Fruit fly (Drosophila melanogaster) whole organism, prepupa: ENCODE results near the gene bmm.
A peak's percentile ranks its signal among the peaks of the same experiment; 100 is the strongest.

Experiments
- Blimp-1 ChIP-seq: fragments of 200-800 bp; sonication (Bioruptor generic); optimal IDR thresholded peaks from 3 replicates; lab custom pipeline; 2017; ENCODE audit warnings: missing biosample characterization, missing genetic modification characterization, mild to moderate bottlenecking, moderate library complexity, missing genetic modification reagents
- CG10669 ChIP-seq: fragments of 200-800 bp; sonication (Bioruptor generic); optimal IDR thresholded peaks from 3 replicates; lab custom pipeline; 2018; ENCODE audit warnings: missing biosample characterization, mild to moderate bottlenecking, missing genetic modification characterization, moderate library complexity
- CG11294 ChIP-seq: fragments of 200-800 bp; sonication (Bioruptor generic); IDR thresholded peaks from 2 replicates; pipeline ENCODE4 v1.3.6; 2022; ENCODE audit warnings: missing biosample characterization, missing genetic modification characterization
- CG11902 ChIP-seq: fragments of 200-800 bp; sonication (Bioruptor generic); optimal IDR thresholded peaks from 3 replicates; lab custom pipeline; 2016; ENCODE audit warnings: missing biosample characterization, missing genetic modification characterization
- CG15336 ChIP-seq: fragments of 200-800 bp; sonication (Bioruptor generic); IDR thresholded peaks from 2 replicates; pipeline ENCODE4 v1.3.6; 2022; ENCODE audit warnings: missing biosample characterization, missing genetic modification characterization
- CG1621 ChIP-seq: fragments of 200-800 bp; sonication (Bioruptor generic); optimal IDR thresholded peaks from 3 replicates; lab custom pipeline; 2018; ENCODE audit warnings: missing biosample characterization, mild to moderate bottlenecking, missing genetic modification characterization
- CG16779 ChIP-seq: fragments of 200-800 bp; sonication (Bioruptor generic); optimal IDR thresholded peaks from 3 replicates; lab custom pipeline; 2017; ENCODE audit warnings: missing biosample characterization, mild to moderate bottlenecking, missing genetic modification characterization
- CG32006 ChIP-seq: fragments of 200-800 bp; sonication (Bioruptor generic); optimal IDR thresholded peaks from 3 replicates; lab custom pipeline; 2017; ENCODE audit warnings: missing biosample characterization, mild to moderate bottlenecking, missing genetic modification characterization
- CG34406 ChIP-seq: fragments of 200-800 bp; sonication (Bioruptor generic); optimal IDR thresholded peaks from 3 replicates; lab custom pipeline; 2016; ENCODE audit warnings: missing biosample characterization, missing genetic modification characterization
- CG3919 ChIP-seq: fragments of 200-800 bp; sonication (Bioruptor generic); optimal IDR thresholded peaks from 3 replicates; lab custom pipeline; 2016; ENCODE audit warnings: missing biosample characterization, missing genetic modification characterization
- CG4318 ChIP-seq: fragments of 200-800 bp; sonication (Bioruptor generic); optimal IDR thresholded peaks from 3 replicates; lab custom pipeline; 2017; ENCODE audit warnings: missing biosample characterization, mild to moderate bottlenecking, missing genetic modification characterization
- CG6163 ChIP-seq: fragments of 200-800 bp; sonication (Bioruptor generic); IDR thresholded peaks from 3 replicates; pipeline ENCODE4 v1.3.6; 2022; ENCODE audit warnings: missing biosample characterization, missing genetic modification characterization
- CG6276 ChIP-seq: fragments of 200-800 bp; sonication (Bioruptor generic); optimal IDR thresholded peaks from 2 replicates; lab custom pipeline; 2017; ENCODE audit warnings: missing biosample characterization, mild to moderate bottlenecking, missing genetic modification characterization
- CG6792 ChIP-seq: fragments of 200-800 bp; sonication (Bioruptor generic); optimal IDR thresholded peaks from 3 replicates; lab custom pipeline; 2016; ENCODE audit warnings: missing biosample characterization, missing genetic modification characterization
- CG7368 ChIP-seq: fragments of 200-800 bp; sonication (Bioruptor generic); optimal IDR thresholded peaks from 3 replicates; lab custom pipeline; 2016; ENCODE audit warnings: missing biosample characterization, missing genetic modification characterization
- CG8119 ChIP-seq: fragments of 200-800 bp; sonication (Bioruptor generic); IDR thresholded peaks from 3 replicates; pipeline ENCODE4 v1.3.6; 2022; ENCODE audit warnings: missing biosample characterization, missing genetic modification characterization
- CG9139 ChIP-seq: fragments of 200-800 bp; sonication (Bioruptor generic); optimal IDR thresholded peaks from 3 replicates; lab custom pipeline; 2017; ENCODE audit warnings: missing biosample characterization, mild to moderate bottlenecking, missing genetic modification characterization
- Eip93F ChIP-seq: fragments of 200-800 bp; sonication (Bioruptor generic); optimal IDR thresholded peaks from 2 replicates; lab custom pipeline; 2016; ENCODE audit warnings: missing biosample characterization, mild to moderate bottlenecking, missing genetic modification characterization
- Ets21C ChIP-seq: fragments of 200-800 bp; sonication (Bioruptor generic); optimal IDR thresholded peaks from 3 replicates; lab custom pipeline; 2016; ENCODE audit warnings: missing biosample characterization, missing genetic modification characterization
- Ets96B ChIP-seq: fragments of 200-800 bp; optimal IDR thresholded peaks from 2 replicates; lab custom pipeline; 2019; ENCODE audit warnings: missing biosample characterization, mild to moderate bottlenecking, missing genetic modification characterization, moderate library complexity
- Gug ChIP-seq: fragments of 200-800 bp; sonication (Bioruptor generic); IDR thresholded peaks from 2 replicates; pipeline ENCODE4 v1.3.6; 2022; ENCODE audit warnings: missing biosample characterization, missing genetic modification characterization
- Hr38 ChIP-seq: sonication (Bioruptor generic); optimal IDR thresholded peaks from 2 replicates; lab custom pipeline; 2016; ENCODE audit warnings: missing biosample characterization, missing genetic modification characterization
- Hr4 ChIP-seq: fragments of 200-800 bp; sonication (Bioruptor generic); optimal IDR thresholded peaks from 3 replicates; lab custom pipeline; 2016; ENCODE audit warnings: missing biosample characterization, missing genetic modification characterization
- Lpt ChIP-seq: fragments of 200-800 bp; sonication (Bioruptor generic); optimal IDR thresholded peaks from 3 replicates; lab custom pipeline; 2016; ENCODE audit warnings: missing biosample characterization, missing genetic modification characterization
- Met ChIP-seq: fragments of 200-800 bp; sonication (Bioruptor generic); optimal IDR thresholded peaks from 3 replicates; lab custom pipeline; 2016; ENCODE audit warnings: missing biosample characterization, missing genetic modification characterization
- Smox ChIP-seq: fragments of 200-800 bp; sonication (Bioruptor generic); optimal IDR thresholded peaks from 3 replicates; lab custom pipeline; 2016; ENCODE audit warnings: missing biosample characterization, missing genetic modification characterization
- Sox15 ChIP-seq: fragments of 200-800 bp; sonication (Bioruptor generic); optimal IDR thresholded peaks from 3 replicates; lab custom pipeline; 2016; ENCODE audit warnings: missing biosample characterization, missing genetic modification characterization
- achi ChIP-seq: fragments of 200-800 bp; sonication (Bioruptor generic); optimal IDR thresholded peaks from 3 replicates; lab custom pipeline; 2016; ENCODE audit warnings: missing biosample characterization, missing genetic modification characterization
- acj6 ChIP-seq: fragments of 200-800 bp; sonication (Bioruptor generic); optimal IDR thresholded peaks from 3 replicates; lab custom pipeline; 2016; ENCODE audit warnings: missing biosample characterization, missing genetic modification characterization
- dsx ChIP-seq: fragments of 200-800 bp; optimal IDR thresholded peaks from 3 replicates; lab custom pipeline; 2019; ENCODE audit warnings: missing biosample characterization, mild to moderate bottlenecking, missing genetic modification characterization, moderate library complexity; ENCODE audit not compliant: poor library complexity, severe bottlenecking
- eg ChIP-seq: fragments of 200-800 bp; sonication (Bioruptor generic); IDR thresholded peaks from 3 replicates; pipeline ENCODE4 v1.3.6; 2022; ENCODE audit warnings: missing biosample characterization, missing genetic modification characterization
- esn ChIP-seq: fragments of 200-800 bp; sonication (Bioruptor generic); optimal IDR thresholded peaks from 2 replicates; lab custom pipeline; 2016; ENCODE audit warnings: missing biosample characterization, mild to moderate bottlenecking, missing genetic modification characterization, moderate library complexity
- fd59A ChIP-seq: fragments of 200-800 bp; sonication (Bioruptor generic); optimal IDR thresholded peaks from 2 replicates; lab custom pipeline; 2017; ENCODE audit warnings: missing biosample characterization, mild to moderate bottlenecking, missing genetic modification characterization, missing genetic modification reagents
- fd85E ChIP-seq: fragments of 200-800 bp; sonication (Bioruptor generic); optimal IDR thresholded peaks from 3 replicates; lab custom pipeline; 2016; ENCODE audit warnings: missing biosample characterization, missing genetic modification characterization
- net ChIP-seq: fragments of 200-800 bp; sonication (Bioruptor generic); optimal IDR thresholded peaks from 3 replicates; lab custom pipeline; 2016; ENCODE audit warnings: missing biosample characterization, missing genetic modification characterization
- pdm3 ChIP-seq: fragments of 200-800 bp; sonication (Bioruptor generic); optimal IDR thresholded peaks from 3 replicates; lab custom pipeline; 2016; ENCODE audit warnings: missing biosample characterization, missing genetic modification characterization
- salr ChIP-seq, 2 experiments: fragments of 200-800 bp; sonication (Bioruptor generic); optimal IDR thresholded peaks; 3 replicates each; lab custom pipeline; 2016 to 2018; ENCODE audit warnings: missing biosample characterization in 2 of 2, missing genetic modification characterization in 2 of 2, mild to moderate bottlenecking in 1 of 2
- spab ChIP-seq: fragments of 200-800 bp; sonication (Bioruptor generic); optimal IDR thresholded peaks from 2 replicates; lab custom pipeline; 2017; ENCODE audit warnings: missing biosample characterization, mild to moderate bottlenecking, missing genetic modification characterization, missing genetic modification reagents
- ss ChIP-seq, 2 experiments: fragments of 200-800 bp; sonication (Bioruptor generic); optimal IDR thresholded peaks; 2 replicates in 1 of 2; 3 replicates in 1 of 2; lab custom pipeline; 2017 to 2018; ENCODE audit warnings: mild to moderate bottlenecking in 2 of 2, missing biosample characterization in 2 of 2, missing genetic modification characterization in 2 of 2, moderate library complexity in 1 of 2
- svp ChIP-seq: fragments of 200-800 bp; sonication (Bioruptor generic); peaks from one replicate; lab custom pipeline; 2016; ENCODE audit warnings: missing biosample characterization, missing genetic modification characterization
- vri ChIP-seq: fragments of 200-800 bp; sonication (Bioruptor generic); optimal IDR thresholded peaks from 3 replicates; lab custom pipeline; 2016; ENCODE audit warnings: missing biosample characterization, mild to moderate bottlenecking, missing genetic modification characterization

Gene bmm

DNA sequence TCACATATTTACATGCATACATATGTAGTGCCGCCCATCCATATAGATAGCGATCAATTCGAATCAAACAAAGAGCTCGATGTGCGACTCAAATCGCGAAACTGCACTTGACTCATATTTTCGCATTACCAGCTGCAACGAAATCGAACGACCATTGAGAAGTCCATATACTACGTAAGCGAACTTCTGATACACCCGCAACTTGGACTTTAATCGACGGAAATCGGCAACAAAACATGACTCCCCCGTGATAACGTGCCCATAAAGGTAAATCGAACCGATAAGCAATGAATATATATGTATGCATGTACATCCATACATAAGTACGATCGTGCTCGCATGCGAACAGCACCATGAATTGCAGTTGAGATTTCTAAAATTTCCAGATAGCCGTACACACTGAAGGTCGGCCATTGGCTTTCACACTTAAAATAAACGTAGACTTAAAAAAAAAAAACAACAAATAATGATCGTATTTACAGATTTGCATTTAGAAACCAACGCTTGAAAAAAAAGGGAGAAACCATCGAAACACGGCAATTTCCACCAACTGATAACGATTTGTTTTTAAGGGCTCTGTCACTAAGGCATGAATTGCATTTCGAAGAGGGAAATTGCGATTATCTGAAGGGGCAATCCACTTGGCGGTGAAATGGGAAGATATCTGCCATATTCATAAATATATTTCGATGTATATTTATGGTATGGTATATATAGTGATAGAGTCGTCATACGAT lies 3.4 kb downstream of the bmm start (continued):
- no peak for TF ChIP-seq CG3919 (GFP tag; lab: Kevin White, UChicago)
- TF ChIP-seq Gug, result no peak
- TF ChIP-seq achi (GFP tag; lab: Kevin White, UChicago), result no peak
- no peak for TF ChIP-seq CG7368
- TF ChIP-seq CG16779 (tag; lab: Kevin White, UChicago), result no peak
- TF ChIP-seq Ets96B, result no peak
- TF ChIP-seq net, result no peak
- TF ChIP-seq CG10669 (GFP tag; lab: Kevin White, UChicago), result no peak
- TF ChIP-seq CG6792 (GFP tag; lab: Kevin White, UChicago), result no peak
- TF ChIP-seq fd59A, result no peak
- TF ChIP-seq CG9139 (GFP tag; lab: Kevin White, UChicago), result no peak
- no peak for TF ChIP-seq Ets21C (GFP tag; lab: Kevin White, UChicago)
- TF ChIP-seq CG11294, result no peak
- no peak for TF ChIP-seq CG8119 (GFP tag; lab: Robert Waterston, UW)
- peak; percentile 56 for TF ChIP-seq Eip93F
- no peak for TF ChIP-seq pdm3
- TF ChIP-seq Hr38, result no peak
- TF ChIP-seq eg (GFP tag; lab: Robert Waterston, UW), result no peak
- TF ChIP-seq CG34406 (GFP tag; lab: Kevin White, UChicago), result no peak
- TF ChIP-seq Hr4 (GFP tag; lab: Kevin White, UChicago), result no peak
- TF ChIP-seq Met (GFP tag; lab: Kevin White, UChicago), result no peak
- TF ChIP-seq CG15336, result no peak
- TF ChIP-seq esn (GFP tag; lab: Kevin White, UChicago), result no peak
- no peak for TF ChIP-seq fd85E (GFP tag; lab: Kevin White, UChicago)
- TF ChIP-seq svp, result peak; percentile 70
- no peak for TF ChIP-seq CG6163 (GFP tag; lab: Robert Waterston, UW)
- TF ChIP-seq ss (GFP tag; optimal IDR thresholded peaks at IDR 0.05; lab: Kevin White, UChicago), result peak; percentile 12 to 19
- TF ChIP-seq spab (GFP tag; lab: Kevin White, UChicago), result no peak
- no peak for TF ChIP-seq Sox15
- no peak for TF ChIP-seq CG4318 (GFP tag; lab: Kevin White, UChicago)
- no peak for TF ChIP-seq dsx (GFP tag; lab: Kevin White, UChicago)
- TF ChIP-seq CG6276 (GFP tag; lab: Kevin White, UChicago), result no peak

DNA sequence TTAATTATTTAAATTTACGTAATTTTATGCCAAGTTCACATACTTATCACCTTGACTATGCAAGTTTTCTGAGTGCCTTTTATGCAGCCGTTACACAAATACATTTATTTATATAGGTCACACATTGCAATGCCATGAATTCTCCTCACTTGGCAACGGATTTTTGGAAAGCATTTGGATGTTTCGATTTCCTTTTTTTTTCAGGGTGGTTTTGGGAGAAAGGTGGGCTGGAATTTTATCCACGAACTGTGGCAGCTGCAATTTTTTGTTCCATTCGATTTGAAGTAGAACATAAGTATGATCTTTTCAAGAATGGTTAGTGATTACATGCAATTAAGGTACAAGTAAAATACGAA lies 4.4 kb downstream of the bmm start:
- TF ChIP-seq CG3919 (GFP tag; lab: Kevin White, UChicago) (no peak), CG4318 (GFP tag; lab: Kevin White, UChicago) (no peak), CG16779 (tag; lab: Kevin White, UChicago) (no peak), net (no peak), acj6 (GFP tag; lab: Kevin White, UChicago) (no peak), pdm3 (no peak), CG7368 (no peak), CG1621 (tag; lab: Kevin White, UChicago) (no peak), Blimp-1 (GFP tag; lab: Kevin White, UChicago) (no peak), Smox (GFP tag; lab: Kevin White, UChicago) (no peak), salr (GFP tag; optimal IDR thresholded peaks at IDR 0.05; lab: Kevin White, UChicago) (no peak), vri (no peak), CG10669 (GFP tag; lab: Kevin White, UChicago) (no peak), CG32006 (GFP tag; lab: Kevin White, UChicago) (no peak), Sox15 (no peak), CG11902 (GFP tag; lab: Kevin White, UChicago) (no peak), Lpt (GFP tag; lab: Kevin White, UChicago) (no peak)
- TF ChIP-seq, all 60 proteins: peak for 0
